Fruit fly (Drosophila melanogaster): ENCODE data around the gene CG2202.

Gene CG2202

DNA sequence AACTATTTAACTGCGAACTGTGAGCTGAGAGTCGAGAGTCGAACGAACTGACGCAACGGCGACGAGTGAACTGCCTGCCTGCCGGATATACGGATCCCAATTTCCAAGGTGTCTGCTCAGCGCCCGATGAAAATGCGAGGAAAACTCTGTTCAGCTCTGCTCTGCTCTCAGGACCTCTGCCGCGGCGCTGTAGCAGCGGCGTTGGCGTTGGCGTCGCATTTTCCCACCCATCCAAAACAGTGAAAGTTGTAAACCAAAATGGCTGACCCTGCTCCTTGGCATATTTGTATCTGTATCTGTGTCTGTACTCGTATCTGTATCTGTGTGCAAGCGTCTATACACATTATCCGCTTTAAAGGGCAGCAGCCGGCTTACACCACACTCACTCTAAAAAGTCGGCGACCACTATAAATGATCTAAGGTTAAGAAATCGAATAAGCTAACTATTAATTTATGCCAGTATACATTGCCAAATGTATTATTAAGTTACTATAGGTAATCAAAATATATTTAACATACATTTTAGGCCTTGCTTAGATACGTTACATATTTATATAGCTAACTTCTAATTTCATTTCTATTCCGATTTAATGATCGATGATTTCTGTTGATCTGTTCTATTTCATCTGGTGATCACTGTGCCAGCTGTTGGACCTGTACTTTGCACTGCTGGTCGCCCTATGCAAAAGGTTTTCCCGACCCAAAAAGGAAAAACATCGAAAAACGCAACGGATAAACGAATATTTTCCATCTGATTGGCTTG lies 25.7 kb upstream of the CG2202 start (continued):
- TF ChIP-seq CG3065 (GFP tag; optimal IDR thresholded peaks at IDR 0.05) (peak; percentile 24), eve (GFP tag; optimal IDR thresholded peaks at IDR 0.05) (peak; percentile 39 to 59), CG15696 (tag; optimal IDR thresholded peaks at IDR 0.05) (peak; percentile 96), CG13424 (tag; optimal IDR thresholded peaks at IDR 0.05) (peak; percentile 81), CG6683 (GFP tag; optimal IDR thresholded peaks at IDR 0.05) (peak; percentile 56), NfI (GFP tag; optimal IDR thresholded peaks at IDR 0.05) (peak; percentile 48), CG4360 (GFP tag; IDR thresholded peaks at IDR 0.05) (0 out of 2 replicates have a peak, but pooled peaks have one; percentile 5), B-H2 (GFP tag; optimal IDR thresholded peaks at IDR 0.05) (no peak), zfh2 (GFP tag; optimal IDR thresholded peaks at IDR 0.05) (no peak), CG10366 (GFP tag; IDR thresholded peaks at IDR 0.05) (peak; percentile 29; the same call in 1 of the 2 replicates), nom (GFP tag; optimal IDR thresholded peaks at IDR 0.05) (no peak), CG10431 (GFP tag; optimal IDR thresholded peaks at IDR 0.05) (no peak), tio (GFP tag; optimal IDR thresholded peaks at IDR 0.05) (peak; percentile 47), CG30020 (tag; optimal IDR thresholded peaks at IDR 0.05) (peak; percentile 11), stwl (tag; optimal IDR thresholded peaks at IDR 0.05) (peak; percentile 17), CG3838 (GFP tag; optimal IDR thresholded peaks at IDR 0.05) (peak; percentile 2), ham (GFP tag; IDR thresholded peaks at IDR 0.05) (no peak), kah (GFP tag; optimal IDR thresholded peaks at IDR 0.05) (peak; percentile 43), CG8281 (tag; optimal IDR thresholded peaks at IDR 0.05) (peak; percentile 21), CG11093 (GFP tag; IDR thresholded peaks at IDR 0.05) (0 out of 3 replicates have a peak, but pooled peaks have one; percentile 30), CG4424 (GFP tag; optimal IDR thresholded peaks at IDR 0.05) (peak; percentile 49), CG9797 (GFP tag; optimal IDR thresholded peaks at IDR 0.05) (no peak), fru (optimal IDR thresholded peaks at IDR 0.05) (no peak), tup (GFP tag; optimal IDR thresholded peaks at IDR 0.05) (no peak), nau (GFP tag; optimal IDR thresholded peaks at IDR 0.05) (peak; percentile 29), Hr78 (GFP tag; optimal IDR thresholded peaks at IDR 0.05) (no peak), gcm (GFP tag; optimal IDR thresholded peaks at IDR 0.05) (peak; percentile 66), CG12744 (GFP tag; optimal IDR thresholded peaks at IDR 0.05) (no peak), CoRest (tag; optimal IDR thresholded peaks at IDR 0.05) (peak; percentile 87), Ravus (GFP tag; IDR thresholded peaks at IDR 0.05) (no peak), CG2712 (tag; optimal IDR thresholded peaks at IDR 0.05) (peak; percentile 87), Sox100B (GFP tag; optimal IDR thresholded peaks at IDR 0.05) (peak; percentile 82), B-H1 (GFP tag; IDR thresholded peaks at IDR 0.05) (no peak), psq (GFP tag; optimal IDR thresholded peaks at IDR 0.05) (no peak), H2.0 (GFP tag; IDR thresholded peaks at IDR 0.05) (peak; percentile 33; the same call in 1 of the 2 replicates), CG32767 (GFP tag; IDR thresholded peaks at IDR 0.05) (0 out of 2 replicates have a peak, but pooled peaks have one; percentile 52), gem (tag; optimal IDR thresholded peaks at IDR 0.05) (peak; percentile 89), CG30403 (GFP tag; optimal IDR thresholded peaks at IDR 0.05) (peak; percentile 56), onecut (GFP tag; IDR thresholded peaks at IDR 0.05) (peak; percentile 25), CG2120 (GFP tag; optimal IDR thresholded peaks at IDR 0.05) (peak; percentile 66), shn (GFP tag; optimal IDR thresholded peaks at IDR 0.05) (peak; percentile 44), crol (GFP tag; IDR thresholded peaks at IDR 0.05) (no peak), fd3F (GFP tag; optimal IDR thresholded peaks at IDR 0.05) (peak; percentile 31), CG16815 (GFP tag; optimal IDR thresholded peaks at IDR 0.05) (peak; percentile 86), CG1233 (GFP tag; optimal IDR thresholded peaks at IDR 0.05) (peak; percentile 45), Hmr (GFP tag; optimal IDR thresholded peaks at IDR 0.05) (peak; percentile 72), ems (GFP tag; optimal IDR thresholded peaks at IDR 0.05) (peak; percentile 0), Adf1 (GFP tag; IDR thresholded peaks at IDR 0.05) (peak; percentile 89), bsh (GFP tag; optimal IDR thresholded peaks at IDR 0.05) (peak in 1 of 2 experiments; percentile 80)
